Worm (Caenorhabditis elegans) whole organism, L3 larva: ENCODE measurements around the gene hmg-1.2.

Source experiments
- R02D3.7 ChIP-seq: fragments of 150-350 bp; optimal IDR thresholded peaks from 2 replicates; lab custom pipeline; 2014; ENCODE audit warnings: missing biosample characterization, missing genetic modification characterization
- ZK546.5 ChIP-seq: sonication (generic microtip); optimal IDR thresholded peaks from 2 replicates; lab custom pipeline; 2017; ENCODE audit warnings: missing biosample characterization, missing genetic modification characterization
- aly-2 ChIP-seq: fragments of 150-350 bp; optimal IDR thresholded peaks from 2 replicates; lab custom pipeline; 2014; ENCODE audit warnings: missing biosample characterization, missing genetic modification characterization
- ceh-16 ChIP-seq: sonication (generic microtip); optimal IDR thresholded peaks from 2 replicates; lab custom pipeline; 2017; ENCODE audit warnings: missing biosample characterization, missing genetic modification characterization
- ceh-28 ChIP-seq: fragments of 150-350 bp; optimal IDR thresholded peaks from 2 replicates; lab custom pipeline; 2014; ENCODE audit warnings: missing biosample characterization, missing genetic modification reagents, missing genetic modification characterization
- ceh-82 ChIP-seq: fragments of 150-350 bp; optimal IDR thresholded peaks from 2 replicates; lab custom pipeline; 2014; ENCODE audit warnings: missing biosample characterization, missing genetic modification characterization
- ceh-9 ChIP-seq: sonication (generic microtip); optimal IDR thresholded peaks from 2 replicates; lab custom pipeline; 2018; ENCODE audit warnings: missing biosample characterization, missing genetic modification characterization
- daf-12 ChIP-seq: fragments of 150-350 bp; optimal IDR thresholded peaks from 2 replicates; lab custom pipeline; 2014; ENCODE audit warnings: missing biosample characterization, missing genetic modification reagents, missing genetic modification characterization
- egl-27 ChIP-seq: sonication (generic microtip); optimal IDR thresholded peaks from 4 replicates; lab custom pipeline; 2017; ENCODE audit warnings: missing biosample characterization, missing genetic modification reagents, missing genetic modification characterization
- egl-5 ChIP-seq: fragments of 150-350 bp; optimal IDR thresholded peaks from 2 replicates; lab custom pipeline; 2017; ENCODE audit warnings: missing biosample characterization, missing genetic modification reagents, missing genetic modification characterization, inconsistent platforms
- elt-2 ChIP-seq: sonication (generic microtip); optimal IDR thresholded peaks from 2 replicates; lab custom pipeline; 2016; ENCODE audit warnings: missing genetic modification reagents, mild to moderate bottlenecking, missing genetic modification characterization, missing compliant biosample characterization
- elt-3 ChIP-seq, 3 experiments: fragments of 150-350 bp in 1 of 3; sonication (generic microtip) in 2 of 3; optimal IDR thresholded peaks; 2 replicates in 2 of 3; 4 replicates in 1 of 3; lab custom pipeline; 2014 to 2017; ENCODE audit warnings: missing biosample characterization in 3 of 3, missing genetic modification characterization in 3 of 3
- fkh-2 ChIP-seq: fragments of 150-350 bp; optimal IDR thresholded peaks from 2 replicates; lab custom pipeline; 2014; ENCODE audit warnings: missing biosample characterization, missing genetic modification reagents, missing genetic modification characterization
- fos-1 ChIP-seq: fragments of 150-350 bp; optimal IDR thresholded peaks from 2 replicates; lab custom pipeline; 2014; ENCODE audit warnings: missing biosample characterization, missing genetic modification characterization
- hmg-11 ChIP-seq: sonication (generic microtip); optimal IDR thresholded peaks from 2 replicates; lab custom pipeline; 2016; ENCODE audit warnings: missing genetic modification characterization, missing compliant biosample characterization
- jun-1 ChIP-seq: fragments of 150-350 bp; optimal IDR thresholded peaks from 2 replicates; lab custom pipeline; 2014; ENCODE audit warnings: missing biosample characterization, missing genetic modification reagents, missing genetic modification characterization
- lin-15B ChIP-seq: fragments of 150-350 bp; optimal IDR thresholded peaks from 2 replicates; lab custom pipeline; 2014; ENCODE audit warnings: missing biosample characterization, missing genetic modification characterization
- mdl-1 ChIP-seq: fragments of 150-350 bp; optimal IDR thresholded peaks from 2 replicates; lab custom pipeline; 2014; ENCODE audit warnings: missing biosample characterization, missing genetic modification characterization
- mml-1 ChIP-seq: fragments of 150-350 bp; sonication (generic microtip); optimal IDR thresholded peaks from 3 replicates; lab custom pipeline; 2014; ENCODE audit warnings: missing biosample characterization, missing genetic modification characterization
- nfya-1 ChIP-seq: sonication (generic microtip); optimal IDR thresholded peaks from 2 replicates; lab custom pipeline; 2017; ENCODE audit warnings: missing genetic modification characterization, mild to moderate bottlenecking, missing compliant biosample characterization, antibody characterized with exemption, moderate library complexity; ENCODE audit not compliant: insufficient read depth
- nhr-12 ChIP-seq: fragments of 150-350 bp; optimal IDR thresholded peaks from 2 replicates; lab custom pipeline; 2014; ENCODE audit warnings: missing biosample characterization, missing genetic modification characterization
- nhr-23 ChIP-seq: fragments of 150-350 bp; optimal IDR thresholded peaks from 2 replicates; lab custom pipeline; 2014; ENCODE audit warnings: missing biosample characterization, missing genetic modification reagents, missing genetic modification characterization
- nhr-237 ChIP-seq: fragments of 150-350 bp; optimal IDR thresholded peaks from 2 replicates; lab custom pipeline; 2014; ENCODE audit warnings: missing biosample characterization, missing genetic modification characterization
- nhr-43 ChIP-seq: sonication (generic microtip); optimal IDR thresholded peaks from 2 replicates; lab custom pipeline; 2016; ENCODE audit warnings: mild to moderate bottlenecking, missing genetic modification characterization, missing compliant biosample characterization; ENCODE audit not compliant: poor library complexity, severe bottlenecking
- nhr-67 ChIP-seq: fragments of 150-350 bp; optimal IDR thresholded peaks from 2 replicates; lab custom pipeline; 2014; ENCODE audit warnings: missing biosample characterization, missing genetic modification characterization
- nhr-76 ChIP-seq: fragments of 150-350 bp; sonication (generic microtip); optimal IDR thresholded peaks from 5 replicates; lab custom pipeline; 2014; ENCODE audit warnings: missing biosample characterization, missing genetic modification characterization
- pha-4 ChIP-seq: fragments of 150-350 bp; optimal IDR thresholded peaks from 2 replicates; lab custom pipeline; 2014; ENCODE audit warnings: missing biosample characterization, missing genetic modification reagents, missing genetic modification characterization
- pqm-1 ChIP-seq: fragments of 150-350 bp; optimal IDR thresholded peaks from 2 replicates; lab custom pipeline; 2017; ENCODE audit warnings: missing biosample characterization, missing genetic modification characterization, inconsistent platforms
- sea-2 ChIP-seq: fragments of 150-350 bp; sonication (generic microtip); optimal IDR thresholded peaks from 4 replicates; lab custom pipeline; 2014; ENCODE audit warnings: missing biosample characterization, missing genetic modification reagents, missing genetic modification characterization
- skn-1 ChIP-seq: fragments of 150-350 bp; optimal IDR thresholded peaks from 2 replicates; lab custom pipeline; 2014; ENCODE audit warnings: missing biosample characterization, missing genetic modification characterization
- snpc-4 ChIP-seq: fragments of 150-350 bp; optimal IDR thresholded peaks from 2 replicates; lab custom pipeline; 2014; ENCODE audit warnings: missing biosample characterization, missing genetic modification characterization
- tbx-2 ChIP-seq: sonication (generic microtip); optimal IDR thresholded peaks from 2 replicates; lab custom pipeline; 2016; ENCODE audit warnings: mild to moderate bottlenecking, missing genetic modification characterization, missing compliant biosample characterization
- unc-39 ChIP-seq: sonication (generic microtip); optimal IDR thresholded peaks from 4 replicates; lab custom pipeline; 2017; ENCODE audit warnings: missing biosample characterization, missing genetic modification characterization
- zag-1 ChIP-seq: fragments of 150-350 bp; optimal IDR thresholded peaks from 2 replicates; lab custom pipeline; 2014; ENCODE audit warnings: missing biosample characterization, missing genetic modification characterization

Gene hmg-1.2

ce11 chrIII:6261985-6262384 lies 18.2 kb upstream of the hmg-1.2 start, which contains the start of gene srg-4:
Gene srg-4 (minus strand): TSS chrIII:6262085.
- no peak for TF ChIP-seq mml-1 (tag; lab: Kevin White, UChicago)
- TF ChIP-seq egl-5 (tag; lab: Kevin White, UChicago) = no peak
- no peak for TF ChIP-seq elt-2 (tag; lab: Kevin White, UChicago)
- TF ChIP-seq ZK546.5 (tag; lab: Kevin White, UChicago) = no peak
- no peak for TF ChIP-seq pqm-1 (tag; lab: Kevin White, UChicago)
- TF ChIP-seq nhr-76 (tag; lab: Kevin White, UChicago) = no peak
- no peak for TF ChIP-seq ceh-28 (tag; lab: Kevin White, UChicago)
- no peak for TF ChIP-seq nhr-67 (tag; lab: Kevin White, UChicago)
- TF ChIP-seq elt-3 (tag; optimal IDR thresholded peaks at IDR 0.05; lab: Kevin White, UChicago) = no peak
- no peak for TF ChIP-seq fkh-2 (tag; lab: Kevin White, UChicago)
- no peak for TF ChIP-seq ceh-9
- TF ChIP-seq ceh-16 (tag; lab: Kevin White, UChicago) = no peak
- TF ChIP-seq hmg-11 = no peak
- TF ChIP-seq daf-12 (tag; lab: Kevin White, UChicago) = no peak
- TF ChIP-seq nhr-237 (tag; lab: Kevin White, UChicago) = no peak

- no peak for TF ChIP-seq skn-1 (tag; lab: Kevin White, UChicago)
- no peak for TF ChIP-seq nhr-43 (tag; lab: Kevin White, UChicago)
These were observed 15.7 kb upstream of the hmg-1.2 start, which contains the start of gene srg-5 for ce11 chrIII:6264447-6264846. Gene srg-5 (minus strand): TSS chrIII:6264547.

- TF ChIP-seq egl-5 (tag; lab: Kevin White, UChicago) = no peak
- TF ChIP-seq unc-39 = no peak
- TF ChIP-seq daf-12 (tag; lab: Kevin White, UChicago) = no peak
- no peak for TF ChIP-seq ZK546.5 (tag; lab: Kevin White, UChicago)
- no peak for TF ChIP-seq ceh-9
- no peak for TF ChIP-seq tbx-2 (tag; lab: Kevin White, UChicago)
- no peak for TF ChIP-seq nhr-12 (tag; lab: Kevin White, UChicago)
- no peak for TF ChIP-seq skn-1 (tag; lab: Kevin White, UChicago)
- no peak for TF ChIP-seq elt-3 (tag; optimal IDR thresholded peaks at IDR 0.05; lab: Kevin White, UChicago)
- no peak for TF ChIP-seq fkh-2 (tag; lab: Kevin White, UChicago)
- TF ChIP-seq snpc-4 (tag; lab: Kevin White, UChicago) = no peak
- TF ChIP-seq nhr-67 (tag; lab: Kevin White, UChicago) = no peak
- no peak for TF ChIP-seq zag-1
These were observed 14.3 kb upstream of the hmg-1.2 start, which contains the start of gene srg-6 for ce11 chrIII:6265911-6266310. Gene srg-6 (minus strand): TSS chrIII:6266011.

ce11 chrIII:6268061-6268460 lies 12.1 kb upstream of the hmg-1.2 start, which contains the start of gene srg-7:
Gene srg-7 (minus strand): TSS chrIII:6268161.
- TF ChIP-seq unc-39 (no peak), jun-1 (tag; lab: Kevin White, UChicago) (no peak)
- TF ChIP-seq, all 47 proteins: peak for 0

- TF ChIP-seq aly-2 (tag; lab: Kevin White, UChicago) = no peak
- no peak for TF ChIP-seq nhr-12 (tag; lab: Kevin White, UChicago)
- no peak for TF ChIP-seq nhr-43 (tag; lab: Kevin White, UChicago)
- TF ChIP-seq fkh-2 (tag; lab: Kevin White, UChicago) = no peak
- TF ChIP-seq, all 47 proteins: peak for 0
These were observed 9.9 kb upstream of the hmg-1.2 start, which contains the start of gene srg-3 for ce11 chrIII:6270277-6270676. Gene srg-3 (minus strand): TSS chrIII:6270377.

- TF ChIP-seq fos-1 (tag; lab: Kevin White, UChicago) (no peak), nhr-67 (tag; lab: Kevin White, UChicago) (no peak), ZK546.5 (tag; lab: Kevin White, UChicago) (no peak), ceh-9 (no peak), lin-15B (tag; lab: Kevin White, UChicago) (no peak), tbx-2 (tag; lab: Kevin White, UChicago) (no peak), ceh-28 (tag; lab: Kevin White, UChicago) (no peak)
These were observed 7.3 kb upstream of the hmg-1.2 start, which contains the start of gene C18F10.2 for ce11 chrIII:6272868-6273267. Gene C18F10.2 (plus strand): TSS chrIII:6273168.

ce11 chrIII:6278301-6278827 lies 1.8 kb upstream of the hmg-1.2 start, which contains the start of gene C18F10.7:
Gene C18F10.7 (minus strand): TSS chrIII:6278351.
- TF ChIP-seq mdl-1 (peak; percentile 78), nhr-237 (tag; lab: Kevin White, UChicago) (no peak), egl-27 (tag; lab: Kevin White, UChicago) (no peak), skn-1 (tag; lab: Kevin White, UChicago) (peak; percentile 3), egl-5 (tag; lab: Kevin White, UChicago) (no peak), ceh-28 (tag; lab: Kevin White, UChicago) (peak; percentile 59), nfya-1 (peak; percentile 73), sea-2 (GFP tag; lab: Kevin White, UChicago) (no peak), elt-2 (tag; lab: Kevin White, UChicago) (peak; percentile 44), pha-4 (peak; percentile 62), nhr-23 (tag; lab: Kevin White, UChicago) (peak; percentile 6), ceh-82 (peak; percentile 14), R02D3.7 (tag; lab: Kevin White, UChicago) (peak; percentile 21), tbx-2 (tag; lab: Kevin White, UChicago) (no peak), nhr-43 (tag; lab: Kevin White, UChicago) (peak; percentile 22)
